Worm (Caenorhabditis elegans) whole organism, late embryonic: ENCODE measurements around the gene mre-11.

Source experiments
- F13H6.1 ChIP-seq: sonication (generic microtip); optimal IDR thresholded peaks from 2 replicates; lab custom pipeline; 2016; ENCODE audit warnings: missing genetic modification characterization, missing compliant biosample characterization
- K02D7.2 ChIP-seq: sonication (generic microtip); optimal IDR thresholded peaks from 2 replicates; lab custom pipeline; 2017; ENCODE audit warnings: mild to moderate bottlenecking, missing genetic modification characterization, missing compliant biosample characterization
- K09A11.1 ChIP-seq: sonication (generic microtip); optimal IDR thresholded peaks from 2 replicates; lab custom pipeline; 2017; ENCODE audit warnings: antibody characterized with exemption, mild to moderate bottlenecking, missing genetic modification characterization, missing compliant biosample characterization; ENCODE audit not compliant: insufficient read depth
- T23F11.4 ChIP-seq: fragments of 200-800 bp; sonication (Bioruptor generic); optimal IDR thresholded peaks from 2 replicates; lab custom pipeline; 2018; ENCODE audit warnings: mild to moderate bottlenecking, missing genetic modification characterization, missing compliant biosample characterization
- ahr-1 ChIP-seq: sonication (generic microtip); optimal IDR thresholded peaks from 2 replicates; lab custom pipeline; 2016; ENCODE audit warnings: missing genetic modification characterization, missing compliant biosample characterization
- ama-1 ChIP-seq: fragments of 150-350 bp; optimal IDR thresholded peaks from 2 replicates; lab custom pipeline; 2014
- ceh-18 ChIP-seq: sonication (generic microtip); optimal IDR thresholded peaks from 2 replicates; lab custom pipeline; 2016; ENCODE audit warnings: missing genetic modification characterization, missing compliant biosample characterization
- ceh-2 ChIP-seq: sonication (generic microtip); optimal IDR thresholded peaks from 2 replicates; lab custom pipeline; 2016; ENCODE audit warnings: missing genotype, missing genetic modification characterization, missing compliant biosample characterization
- ceh-22 ChIP-seq: sonication (generic microtip); optimal IDR thresholded peaks from 2 replicates; lab custom pipeline; 2017; ENCODE audit warnings: missing biosample characterization, missing genetic modification characterization
- ceh-30 ChIP-seq: fragments of 150-350 bp; optimal IDR thresholded peaks from 2 replicates; lab custom pipeline; 2014; ENCODE audit warnings: missing biosample characterization, missing genetic modification characterization
- ceh-31 ChIP-seq: sonication (generic microtip); optimal IDR thresholded peaks from 2 replicates; lab custom pipeline; 2016; ENCODE audit warnings: missing genetic modification characterization, missing compliant biosample characterization
- ceh-34 ChIP-seq: sonication (generic microtip); optimal IDR thresholded peaks from 2 replicates; lab custom pipeline; 2016; ENCODE audit warnings: mild to moderate bottlenecking, missing genetic modification characterization, missing compliant biosample characterization
- ceh-45 ChIP-seq: fragments of 200-800 bp; sonication (Bioruptor generic); IDR thresholded peaks from 2 replicates; pipeline ENCODE4 v1.3.6; 2022; ENCODE audit warnings: missing genetic modification reagents, missing genetic modification characterization, missing compliant biosample characterization
- ceh-48 ChIP-seq: sonication (generic microtip); optimal IDR thresholded peaks from 2 replicates; lab custom pipeline; 2016; ENCODE audit warnings: missing genetic modification characterization, inconsistent platforms, missing compliant biosample characterization
- che-1 ChIP-seq: sonication (generic microtip); optimal IDR thresholded peaks from 2 replicates; lab custom pipeline; 2016; ENCODE audit warnings: mild to moderate bottlenecking, missing genetic modification characterization, missing compliant biosample characterization
- dmd-4 ChIP-seq: sonication (generic microtip); optimal IDR thresholded peaks from 2 replicates; lab custom pipeline; 2016; ENCODE audit warnings: borderline replicate concordance, missing genetic modification characterization, missing compliant biosample characterization
- dve-1 ChIP-seq: sonication (generic microtip); optimal IDR thresholded peaks from 2 replicates; lab custom pipeline; 2017; ENCODE audit warnings: antibody characterized with exemption, mild to moderate bottlenecking, missing genetic modification characterization, missing compliant biosample characterization
- elt-4 ChIP-seq: sonication (generic microtip); optimal IDR thresholded peaks from 2 replicates; lab custom pipeline; 2016; ENCODE audit warnings: missing genetic modification characterization, missing compliant biosample characterization
- eyg-1 ChIP-seq: sonication (generic microtip); optimal IDR thresholded peaks from 2 replicates; lab custom pipeline; 2016; ENCODE audit warnings: missing genotype, missing genetic modification characterization, missing compliant biosample characterization
- fax-1 ChIP-seq: sonication (generic microtip); optimal IDR thresholded peaks from 2 replicates; lab custom pipeline; 2016; ENCODE audit warnings: missing genotype, missing genetic modification characterization, missing compliant biosample characterization
- fkh-10 ChIP-seq: fragments of 150-350 bp; optimal IDR thresholded peaks from 2 replicates; lab custom pipeline; 2014; ENCODE audit warnings: missing biosample characterization, missing genetic modification reagents, missing genetic modification characterization
- fkh-6 ChIP-seq: sonication (generic microtip); optimal IDR thresholded peaks from 2 replicates; lab custom pipeline; 2016; ENCODE audit warnings: missing genetic modification characterization, missing compliant biosample characterization
- hlh-30 ChIP-seq: sonication (generic microtip); optimal IDR thresholded peaks from 2 replicates; lab custom pipeline; 2017; ENCODE audit warnings: antibody characterized with exemption, missing genetic modification characterization, missing compliant biosample characterization; ENCODE audit not compliant: insufficient read depth
- hlh-6 ChIP-seq: sonication (generic microtip); optimal IDR thresholded peaks from 2 replicates; lab custom pipeline; 2016; ENCODE audit warnings: missing genotype, missing genetic modification characterization, missing compliant biosample characterization
- hlh-8 ChIP-seq: sonication (generic microtip); optimal IDR thresholded peaks from 2 replicates; lab custom pipeline; 2016; ENCODE audit warnings: missing genotype, missing genetic modification characterization, missing compliant biosample characterization
- lim-6 ChIP-seq: sonication (generic microtip); optimal IDR thresholded peaks from 2 replicates; lab custom pipeline; 2016; ENCODE audit warnings: missing genetic modification characterization, missing compliant biosample characterization
- nfya-1 ChIP-seq: sonication (generic microtip); optimal IDR thresholded peaks from 2 replicates; lab custom pipeline; 2017; ENCODE audit warnings: missing genetic modification characterization, mild to moderate bottlenecking, missing compliant biosample characterization, antibody characterized with exemption, moderate library complexity
- nhr-11 ChIP-seq: fragments of 150-350 bp; optimal IDR thresholded peaks from 2 replicates; lab custom pipeline; 2014; ENCODE audit warnings: missing biosample characterization, missing genetic modification characterization
- nhr-232 ChIP-seq: sonication (generic microtip); optimal IDR thresholded peaks from 2 replicates; lab custom pipeline; 2016; ENCODE audit warnings: missing genetic modification characterization, missing compliant biosample characterization
- npax-4 ChIP-seq: sonication (generic microtip); optimal IDR thresholded peaks from 2 replicates; lab custom pipeline; 2016; ENCODE audit warnings: missing genetic modification characterization, missing compliant biosample characterization
- odd-2 ChIP-seq: sonication (generic microtip); optimal IDR thresholded peaks from 2 replicates; lab custom pipeline; 2017; ENCODE audit warnings: antibody characterized with exemption, mild to moderate bottlenecking, missing genetic modification characterization, missing compliant biosample characterization
- pag-3 ChIP-seq: sonication (generic microtip); optimal IDR thresholded peaks from 2 replicates; lab custom pipeline; 2016; ENCODE audit warnings: missing compliant biosample characterization, missing genetic modification characterization, borderline replicate concordance
- pat-9 ChIP-seq: fragments of 200-800 bp; sonication (Bioruptor generic); optimal IDR thresholded peaks from 2 replicates; lab custom pipeline; 2018; ENCODE audit warnings: mild to moderate bottlenecking, missing genetic modification characterization, moderate library complexity, missing compliant biosample characterization
- pha-2 ChIP-seq: sonication (generic microtip); optimal IDR thresholded peaks from 2 replicates; lab custom pipeline; 2017; ENCODE audit warnings: mild to moderate bottlenecking, missing genetic modification characterization, missing compliant biosample characterization
- pros-1 ChIP-seq: fragments of 150-350 bp; optimal IDR thresholded peaks from 2 replicates; lab custom pipeline; 2014; ENCODE audit warnings: missing biosample characterization, missing genetic modification reagents, missing genetic modification characterization
- ref-2 ChIP-seq: sonication (generic microtip); optimal IDR thresholded peaks from 2 replicates; lab custom pipeline; 2016; ENCODE audit warnings: missing genetic modification characterization, missing compliant biosample characterization
- sox-4 ChIP-seq: sonication (generic microtip); optimal IDR thresholded peaks from 2 replicates; lab custom pipeline; 2017; ENCODE audit warnings: mild to moderate bottlenecking, missing genetic modification characterization, inconsistent platforms, missing compliant biosample characterization
- tbx-7 ChIP-seq: sonication (generic microtip); optimal IDR thresholded peaks from 2 replicates; lab custom pipeline; 2016; ENCODE audit warnings: missing genotype, missing genetic modification characterization, missing compliant biosample characterization
- ttx-3 ChIP-seq: sonication (generic microtip); optimal IDR thresholded peaks from 2 replicates; lab custom pipeline; 2016; ENCODE audit warnings: missing genetic modification reagents, missing genetic modification characterization, missing compliant biosample characterization
- unc-42 ChIP-seq: sonication (generic microtip); optimal IDR thresholded peaks from 2 replicates; lab custom pipeline; 2016; ENCODE audit warnings: missing genotype, missing genetic modification characterization, missing compliant biosample characterization
- unc-55 ChIP-seq: sonication (generic microtip); optimal IDR thresholded peaks from 2 replicates; lab custom pipeline; 2017; ENCODE audit warnings: missing biosample characterization, missing genetic modification reagents, missing genetic modification characterization
- unc-86 ChIP-seq: sonication (generic microtip); optimal IDR thresholded peaks from 2 replicates; lab custom pipeline; 2016; ENCODE audit warnings: missing genetic modification characterization, missing compliant biosample characterization
- zip-5 ChIP-seq: sonication (generic microtip); optimal IDR thresholded peaks from 2 replicates; lab custom pipeline; 2016; ENCODE audit warnings: missing genetic modification characterization, missing compliant biosample characterization
- ztf-16 ChIP-seq: sonication (generic microtip); optimal IDR thresholded peaks from 2 replicates; lab custom pipeline; 2017; ENCODE audit warnings: missing genetic modification characterization, missing compliant biosample characterization

The mre-11 gene

DNA sequence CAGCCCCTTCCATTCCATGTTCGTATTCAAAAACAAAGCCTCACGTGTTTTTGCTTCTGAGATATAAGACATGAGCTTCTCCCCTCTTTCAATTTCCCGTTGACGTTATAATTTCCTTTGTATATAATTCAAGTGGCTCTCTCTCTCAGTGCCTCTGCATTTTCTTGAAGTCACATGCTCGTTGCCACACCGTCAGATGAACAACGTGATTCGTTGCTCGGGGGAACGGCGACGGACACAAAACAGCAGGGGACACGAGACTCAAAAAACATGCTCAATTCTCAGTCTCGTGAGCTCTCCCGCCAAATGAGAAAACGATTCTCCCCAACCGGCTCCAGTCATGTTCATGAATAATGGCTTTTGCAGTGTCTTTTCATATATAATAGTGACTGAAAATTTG lies 28.3 kb downstream of the mre-11 start:
- no peak for TF ChIP-seq eyg-1
- no peak for TF ChIP-seq ceh-30 (tag; lab: Kevin White, UChicago)
- no peak for TF ChIP-seq pat-9 (tag; lab: Kevin White, UChicago)
- TF ChIP-seq K02D7.2 (tag; lab: Kevin White, UChicago) = no peak
- TF ChIP-seq hlh-30 (tag; lab: Kevin White, UChicago) = no peak
- no peak for TF ChIP-seq pha-2
- TF ChIP-seq pros-1 (tag; lab: Kevin White, UChicago) = no peak
- TF ChIP-seq ceh-34 (tag; lab: Kevin White, UChicago) = no peak
- no peak for TF ChIP-seq ahr-1 (tag; lab: Kevin White, UChicago)
- no peak for TF ChIP-seq hlh-6 (tag; lab: Kevin White, UChicago)
- no peak for TF ChIP-seq dve-1 (tag; lab: Kevin White, UChicago)
- TF ChIP-seq dmd-4 = no peak
- TF ChIP-seq ceh-45 (GFP tag; lab: Robert Waterston, UW) = no peak
- TF ChIP-seq tbx-7 (tag; lab: Kevin White, UChicago) = no peak
- TF ChIP-seq ttx-3 (tag; lab: Kevin White, UChicago) = no peak
- no peak for TF ChIP-seq lim-6 (tag; lab: Kevin White, UChicago)
- TF ChIP-seq K09A11.1 (tag; lab: Kevin White, UChicago) = no peak
- TF ChIP-seq odd-2 (tag; lab: Kevin White, UChicago) = no peak
- no peak for TF ChIP-seq pag-3 (tag; lab: Kevin White, UChicago)
- no peak for TF ChIP-seq ceh-2
- TF ChIP-seq, all 69 proteins: peak for 0

DNA sequence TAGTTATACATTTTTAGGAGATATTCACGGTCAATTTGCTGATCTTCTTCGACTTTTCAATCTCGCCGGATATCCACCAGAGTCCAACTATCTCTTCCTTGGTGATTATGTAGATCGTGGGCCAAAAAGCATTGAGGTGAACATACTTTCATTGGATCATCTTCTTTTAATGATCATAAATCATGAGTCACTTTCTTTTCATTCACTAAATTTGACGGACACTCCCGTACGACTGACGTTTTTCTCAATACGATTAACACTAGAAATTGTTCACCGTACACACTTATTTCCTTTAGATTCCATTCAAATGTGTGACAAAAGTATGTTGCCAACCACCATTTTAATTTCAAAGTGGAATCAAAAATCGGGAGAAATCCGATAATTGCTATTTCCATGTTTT lies 33.8 kb downstream of the mre-11 start:
- no peak for TF ChIP-seq zip-5 (tag; lab: Kevin White, UChicago)
- TF ChIP-seq odd-2 (tag; lab: Kevin White, UChicago) = no peak
- TF ChIP-seq nhr-11 (tag; lab: Kevin White, UChicago) = no peak
- no peak for TF ChIP-seq che-1 (tag; lab: Kevin White, UChicago)
- no peak for TF ChIP-seq unc-55 (GFP tag; lab: Kevin White, UChicago)
- no peak for TF ChIP-seq hlh-6 (tag; lab: Kevin White, UChicago)
- TF ChIP-seq fkh-6 (tag; lab: Kevin White, UChicago) = no peak
- TF ChIP-seq ceh-34 (tag; lab: Kevin White, UChicago) = no peak
- TF ChIP-seq pha-2 = no peak
- TF ChIP-seq F13H6.1 = no peak
- TF ChIP-seq fax-1 (tag; lab: Kevin White, UChicago) = no peak
- no peak for TF ChIP-seq pag-3 (tag; lab: Kevin White, UChicago)
- TF ChIP-seq ceh-48 (tag; lab: Kevin White, UChicago) = no peak
- TF ChIP-seq fkh-10 (GFP tag; lab: Kevin White, UChicago) = no peak
- TF ChIP-seq ztf-16 (tag; lab: Kevin White, UChicago) = no peak
- TF ChIP-seq ahr-1 (tag; lab: Kevin White, UChicago) = no peak
- TF ChIP-seq dmd-4 = no peak
- no peak for TF ChIP-seq ceh-31 (tag; lab: Kevin White, UChicago)
- no peak for TF ChIP-seq elt-4

DNA sequence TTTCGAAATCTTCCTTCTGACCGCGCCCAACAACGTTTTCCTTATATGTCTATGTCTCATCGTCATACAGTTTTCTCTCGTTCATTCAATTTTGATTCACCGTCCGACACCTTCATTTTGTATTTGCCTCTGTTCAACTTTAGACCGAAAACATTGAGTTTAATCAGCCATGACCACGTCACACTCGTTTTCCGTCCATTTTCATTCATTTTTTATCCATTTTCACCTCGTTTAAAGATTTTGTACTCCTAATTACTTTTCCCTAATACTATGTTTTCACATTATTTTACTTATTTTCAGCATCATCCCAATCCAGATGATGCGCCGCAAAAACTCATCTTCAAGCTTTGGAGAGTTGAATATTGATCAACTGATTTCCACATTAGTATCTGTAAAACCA lies 34.4 kb downstream of the mre-11 start, which contains the start of gene pph-1:
pph-1 (plus strand) TSS at position 301 of the 400 bp plus-strand sequence.
- TF ChIP-seq tbx-7 (tag; lab: Kevin White, UChicago) = no peak
- TF ChIP-seq pha-2 = no peak

DNA sequence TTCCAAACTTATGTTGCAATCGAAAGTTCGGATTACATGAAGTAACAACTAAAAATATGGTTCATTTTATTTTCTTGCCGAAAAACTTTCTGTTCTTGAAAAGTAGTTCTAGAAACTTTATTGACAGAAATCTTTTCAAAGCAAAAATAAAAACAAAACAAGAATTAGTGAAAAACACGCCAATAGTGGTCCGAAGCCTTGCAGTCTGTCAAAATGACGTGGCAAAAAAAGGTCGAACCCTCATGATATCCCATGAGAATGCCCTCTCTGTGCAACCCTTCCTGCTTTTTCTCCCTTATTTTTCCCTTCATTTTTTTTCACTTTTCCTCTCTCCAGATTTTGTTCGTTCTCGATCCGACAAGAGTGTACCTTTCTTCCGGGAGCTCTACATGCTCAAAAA lies 37.5 kb downstream of the mre-11 start:
- TF ChIP-seq ceh-18 (tag; lab: Kevin White, UChicago) (no peak), hlh-8 (tag; lab: Kevin White, UChicago) (no peak), ama-1 (no peak), pros-1 (tag; lab: Kevin White, UChicago) (no peak), nhr-232 (no peak), T23F11.4 (GFP tag; lab: Kevin White, UChicago) (no peak), sox-4 (tag; lab: Kevin White, UChicago) (no peak), nfya-1 (tag; lab: Kevin White, UChicago) (no peak), nhr-11 (tag; lab: Kevin White, UChicago) (no peak), ref-2 (no peak), ceh-22 (tag; lab: Kevin White, UChicago) (no peak), odd-2 (tag; lab: Kevin White, UChicago) (no peak), unc-42 (tag; lab: Kevin White, UChicago) (no peak), npax-4 (tag; lab: Kevin White, UChicago) (no peak), unc-86 (tag; lab: Kevin White, UChicago) (no peak)
